Fruit fly (Drosophila melanogaster): Measurements from ENCODE around the gene ovm.

Gene ovm

DNA sequence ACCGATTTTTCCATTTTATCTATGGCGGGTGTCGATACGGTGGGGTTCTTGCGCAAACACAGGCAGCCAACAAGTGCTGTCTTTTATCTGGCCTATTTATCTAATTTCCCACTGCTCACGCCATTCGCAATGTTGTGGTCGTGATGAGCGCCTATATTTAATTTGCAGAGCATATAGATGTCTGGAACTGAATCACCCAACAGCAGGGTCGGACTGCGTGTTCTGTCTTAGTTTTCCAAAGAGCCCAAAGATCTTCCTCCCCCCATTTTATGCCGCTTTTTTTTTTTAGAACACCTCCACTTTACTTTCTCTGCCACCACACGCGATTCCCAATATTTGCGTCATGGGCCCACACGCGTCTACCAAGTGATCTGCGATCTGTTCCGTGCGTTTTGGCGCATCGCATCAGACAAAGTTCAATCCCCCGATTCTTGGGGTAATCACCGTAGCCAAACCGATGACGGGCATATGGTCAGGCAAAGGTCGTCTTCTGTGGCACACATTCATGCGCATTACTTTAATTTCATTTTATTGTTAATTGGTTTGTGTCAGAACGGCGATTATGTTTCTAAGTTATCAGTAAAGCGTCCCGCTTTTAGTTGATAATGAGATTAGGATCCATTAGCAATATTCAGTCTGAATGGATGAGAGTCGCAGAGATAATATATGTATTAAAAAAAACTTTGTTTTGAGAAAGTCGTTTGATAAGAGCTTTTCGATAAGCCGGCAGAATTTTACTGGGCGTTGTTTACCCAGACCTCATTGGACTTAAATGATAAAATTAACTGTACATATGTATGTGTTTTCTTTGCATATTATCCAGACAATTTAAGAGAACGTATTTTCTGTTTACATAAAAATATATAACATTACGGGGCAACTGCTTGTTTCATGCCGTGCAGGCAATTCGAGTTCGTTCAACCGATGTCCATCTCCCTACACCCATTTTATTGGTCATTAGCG lies 3.8 kb downstream of the ovm start:
- peak; percentile 40 for TF ChIP-seq Snoo (tag; optimal IDR thresholded peaks at IDR 0.05)
- TF ChIP-seq EcR (GFP tag; optimal IDR thresholded peaks at IDR 0.05) = peak; percentile 14
- TF ChIP-seq CG32121 (GFP tag; IDR thresholded peaks at IDR 0.05) = no peak
- TF ChIP-seq CG14655 (GFP tag; optimal IDR thresholded peaks at IDR 0.05) = no peak

DNA sequence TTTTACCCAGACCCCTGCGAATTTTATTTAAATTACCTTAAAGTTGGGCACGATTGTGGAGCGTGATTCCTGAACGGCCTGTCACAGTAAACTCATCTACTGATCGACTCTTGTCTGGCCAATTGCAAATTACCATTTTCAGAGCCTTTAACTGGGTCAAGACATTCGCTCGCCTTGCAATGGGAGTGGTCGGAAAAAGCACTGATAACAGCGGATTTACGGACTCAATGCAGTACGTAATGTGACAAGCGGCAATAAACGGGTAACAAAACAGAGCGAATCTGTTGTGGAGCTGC lies 4.7 kb downstream of the ovm start:
- no peak for TF ChIP-seq CG8301 (tag; optimal IDR thresholded peaks at IDR 0.05)
- TF ChIP-seq gl (tag; optimal IDR thresholded peaks at IDR 0.05) = no peak
- TF ChIP-seq CG8159 (tag; optimal IDR thresholded peaks at IDR 0.05) = no peak
- TF ChIP-seq CG4496 (GFP tag; IDR thresholded peaks at IDR 0.05) = no peak
- TF ChIP-seq CG34367 (tag; optimal IDR thresholded peaks at IDR 0.05) = no peak
- no peak for TF ChIP-seq EcR (GFP tag; optimal IDR thresholded peaks at IDR 0.05)

DNA sequence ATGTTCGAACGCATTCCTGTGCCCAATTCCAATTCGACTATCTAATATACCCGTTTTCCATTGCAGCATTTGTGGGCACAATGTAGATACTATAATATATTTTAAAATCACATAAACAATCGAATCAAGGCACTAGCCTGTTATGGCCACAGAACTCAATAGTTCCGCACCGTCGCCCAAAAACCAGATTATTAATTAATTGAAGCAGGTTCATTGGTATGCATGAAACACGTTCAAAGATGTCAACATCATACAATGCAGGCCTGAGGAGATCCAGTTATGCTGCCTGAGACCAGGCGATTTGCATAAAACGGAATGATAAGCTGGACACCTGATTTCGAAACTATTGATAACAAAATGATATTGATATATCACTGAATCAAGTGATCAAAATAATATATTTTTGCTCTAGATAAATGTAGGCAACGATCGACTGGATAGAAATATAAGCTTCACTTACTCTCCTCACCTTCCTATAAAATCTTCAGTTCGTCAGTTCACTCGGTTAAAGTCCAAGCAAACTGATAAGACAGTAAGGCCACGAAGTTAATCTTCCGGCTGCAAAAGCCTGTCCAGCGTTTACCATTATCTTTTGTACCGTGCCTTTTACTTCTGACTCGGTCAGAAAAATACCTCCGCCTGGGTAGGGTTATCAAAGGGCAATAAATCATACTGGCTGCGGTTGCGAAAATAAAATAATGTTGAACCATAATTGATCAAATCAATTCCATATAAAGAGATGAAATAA lies 5.2 kb downstream of the ovm start:
- TF ChIP-seq EcR (GFP tag; optimal IDR thresholded peaks at IDR 0.05) = peak; percentile 41
- TF ChIP-seq rn (GFP tag; IDR thresholded peaks at IDR 0.05) = no peak
- TF ChIP-seq Pif1A (GFP tag; optimal IDR thresholded peaks at IDR 0.05) = peak; percentile 25
- TF ChIP-seq CG34367 (tag; optimal IDR thresholded peaks at IDR 0.05) = peak; percentile 3
- no peak for TF ChIP-seq Pif1B (GFP tag; optimal IDR thresholded peaks at IDR 0.05)
- no peak for TF ChIP-seq CG17806 (tag; optimal IDR thresholded peaks at IDR 0.05)
- TF ChIP-seq gl (tag; optimal IDR thresholded peaks at IDR 0.05) = peak; percentile 17

DNA sequence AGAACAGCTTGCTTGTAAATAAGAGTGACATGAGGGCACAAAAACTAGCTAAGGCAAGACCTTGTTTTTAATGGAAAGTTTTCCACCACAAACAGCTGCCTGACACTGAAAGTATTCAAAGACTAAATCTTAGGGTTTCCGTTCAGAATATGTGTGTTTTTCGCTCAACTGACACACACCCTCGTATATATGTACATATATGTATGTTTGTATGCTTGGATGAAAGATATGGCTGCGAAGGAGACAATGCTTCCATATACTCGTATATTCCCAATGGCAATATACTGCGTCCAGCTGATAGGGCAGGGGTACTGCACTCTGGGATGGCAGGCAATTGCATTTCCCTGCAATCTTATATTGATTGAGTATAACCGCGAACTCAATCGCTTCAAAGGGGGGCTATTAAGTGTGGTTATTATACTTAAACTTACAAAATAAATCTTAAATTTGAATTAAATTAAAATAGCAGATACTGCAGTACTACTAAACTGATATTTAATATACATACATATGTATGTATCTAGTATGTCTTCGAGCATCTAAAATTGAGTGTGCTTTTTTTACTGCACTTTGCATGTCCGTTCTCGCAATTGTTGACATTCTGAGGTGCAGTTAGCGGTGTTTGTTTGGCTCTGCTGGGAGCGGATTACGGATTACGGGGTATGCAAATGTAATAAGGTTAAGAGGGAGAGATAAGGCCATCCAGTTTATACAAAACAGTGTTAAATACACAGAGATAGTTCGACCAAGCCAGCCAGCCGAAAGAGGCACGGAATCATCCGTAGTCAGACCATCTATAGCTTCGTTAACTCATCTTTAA lies 6.0 kb downstream of the ovm start:
- TF ChIP-seq CG12605 (GFP tag; IDR thresholded peaks at IDR 0.05) (no peak), fd96Ca (GFP tag; IDR thresholded peaks at IDR 0.05) (peak; percentile 17; the same call in 1 of the 3 replicates), EcR (GFP tag; optimal IDR thresholded peaks at IDR 0.05) (peak; percentile 56), Ets98B (GFP tag; IDR thresholded peaks at IDR 0.05) (0 out of 2 replicates have a peak, but pooled peaks have one; percentile 33), CG34367 (tag; optimal IDR thresholded peaks at IDR 0.05) (no peak), CG10348 (GFP tag; IDR thresholded peaks at IDR 0.05) (no peak)

DNA sequence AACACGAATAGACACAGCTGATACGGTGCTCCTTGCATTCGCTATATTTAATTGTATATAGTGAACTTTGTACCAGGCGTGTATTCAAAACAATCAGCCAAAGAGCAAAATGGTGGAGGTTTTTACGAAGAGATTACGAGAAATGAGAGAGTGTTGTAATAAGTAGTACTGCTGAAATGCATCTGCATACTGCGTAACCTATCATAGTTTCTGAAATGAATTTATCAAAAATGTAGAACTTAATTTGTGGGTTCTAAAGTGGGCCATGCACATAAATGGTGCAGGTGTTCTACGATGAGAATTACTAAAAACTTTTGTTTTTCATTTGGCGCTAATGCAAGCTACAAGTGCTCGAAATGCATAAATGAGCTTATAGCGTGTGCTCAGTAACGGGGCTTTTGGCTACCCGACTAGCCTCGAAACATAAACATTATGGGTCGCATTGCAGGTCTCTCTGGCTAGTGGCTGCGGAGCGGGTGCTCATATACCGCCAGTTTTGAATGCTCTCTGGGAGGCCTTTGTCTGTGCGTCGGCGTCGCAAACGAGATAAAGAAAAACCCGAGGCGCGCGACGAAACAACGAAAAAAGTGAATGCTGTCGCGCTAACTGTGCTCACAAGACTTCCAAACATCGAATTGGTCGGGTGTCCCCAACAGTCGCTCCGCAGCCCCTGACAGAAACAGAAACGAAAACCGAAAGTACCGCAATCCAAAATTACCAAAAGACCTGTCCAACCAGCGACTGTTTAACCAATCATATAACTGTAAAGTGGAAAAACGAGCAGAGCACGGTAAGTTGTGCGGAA lies 9.1 kb downstream of the ovm start, which contains the start of gene Gs1:
Gs1 (plus strand) TSS at position 612 of the 805 bp plus-strand sequence.
- TF ChIP-seq CG8301 (tag; optimal IDR thresholded peaks at IDR 0.05) (peak; percentile 25), CG13204 (GFP tag; optimal IDR thresholded peaks at IDR 0.05) (peak; percentile 44), CG17806 (tag; optimal IDR thresholded peaks at IDR 0.05) (no peak), Snoo (tag; optimal IDR thresholded peaks at IDR 0.05) (no peak), Pif1A (GFP tag; optimal IDR thresholded peaks at IDR 0.05) (peak; percentile 17), fd96Ca (GFP tag; IDR thresholded peaks at IDR 0.05) (peak; percentile 39; the same call in 1 of the 3 replicates), CG4496 (GFP tag; IDR thresholded peaks at IDR 0.05) (peak; percentile 60; the same call in 2 of the 3 replicates), Ets98B (GFP tag; IDR thresholded peaks at IDR 0.05) (peak; percentile 79), CG8159 (tag; optimal IDR thresholded peaks at IDR 0.05) (no peak), Pif1B (GFP tag; optimal IDR thresholded peaks at IDR 0.05) (peak; percentile 13), CG34367 (tag; optimal IDR thresholded peaks at IDR 0.05) (peak; percentile 34), EcR (GFP tag; optimal IDR thresholded peaks at IDR 0.05) (peak; percentile 35), gl (tag; optimal IDR thresholded peaks at IDR 0.05) (peak; percentile 61), CG14655 (GFP tag; optimal IDR thresholded peaks at IDR 0.05) (peak; percentile 52), CG12605 (GFP tag; IDR thresholded peaks at IDR 0.05) (peak; percentile 71), CG15710 (tag; optimal IDR thresholded peaks at IDR 0.05) (peak; percentile 2), CG10348 (GFP tag; IDR thresholded peaks at IDR 0.05) (no peak)

DNA sequence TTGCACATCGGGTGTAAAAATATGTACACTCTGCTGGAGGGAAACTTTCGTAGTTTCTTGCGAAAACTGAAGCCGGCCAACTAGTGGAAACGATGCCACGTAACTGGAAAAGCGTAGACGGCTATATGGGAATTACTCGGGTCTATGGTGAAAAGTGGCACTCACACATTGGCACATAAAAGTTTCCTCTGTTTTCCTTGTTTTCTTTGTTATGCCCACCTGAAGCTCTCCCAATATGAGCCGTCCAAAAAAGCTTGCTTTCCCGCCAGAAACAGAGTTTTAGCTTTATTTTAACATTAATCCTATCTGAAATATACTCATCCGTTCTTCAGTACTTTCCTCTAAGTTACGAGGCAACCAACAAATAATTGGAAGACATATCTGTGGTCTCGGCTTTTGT lies 10.1 kb downstream of the ovm start, which contains the start of gene CG3164:
CG3164 (minus strand) TSS at position 101 of the 400 bp plus-strand sequence.
- no peak for TF ChIP-seq CG8301 (tag; optimal IDR thresholded peaks at IDR 0.05)
- no peak for TF ChIP-seq CG4496 (GFP tag; IDR thresholded peaks at IDR 0.05)
- no peak for TF ChIP-seq CG9948 (tag; optimal IDR thresholded peaks at IDR 0.05)
- no peak for TF ChIP-seq EcR (GFP tag; optimal IDR thresholded peaks at IDR 0.05)
- no peak for TF ChIP-seq CG34367 (tag; optimal IDR thresholded peaks at IDR 0.05)
- TF ChIP-seq CG15710 (tag; optimal IDR thresholded peaks at IDR 0.05) = no peak
- TF ChIP-seq CG10348 (GFP tag; IDR thresholded peaks at IDR 0.05) = no peak
- no peak for TF ChIP-seq rn (GFP tag; IDR thresholded peaks at IDR 0.05)
- TF ChIP-seq Pif1A (GFP tag; optimal IDR thresholded peaks at IDR 0.05) = no peak
- no peak for TF ChIP-seq gl (tag; optimal IDR thresholded peaks at IDR 0.05)
- no peak for TF ChIP-seq CG12605 (GFP tag; IDR thresholded peaks at IDR 0.05)
